Worm (Caenorhabditis elegans) whole organism, late embryonic: ENCODE results near the gene ZK1290.14.

Experiments used
- T23F11.4 ChIP-seq: fragments of 200-800 bp; sonication (Bioruptor generic); optimal IDR thresholded peaks from 2 replicates; lab custom pipeline; 2018; ENCODE audit warnings: mild to moderate bottlenecking, missing genetic modification characterization, missing compliant biosample characterization
- ama-1 ChIP-seq: fragments of 150-350 bp; optimal IDR thresholded peaks from 2 replicates; lab custom pipeline; 2014
- ceh-48 ChIP-seq: sonication (generic microtip); optimal IDR thresholded peaks from 2 replicates; lab custom pipeline; 2016; ENCODE audit warnings: missing genetic modification characterization, inconsistent platforms, missing compliant biosample characterization
- ceh-9 ChIP-seq: sonication (generic microtip); optimal IDR thresholded peaks from 2 replicates; lab custom pipeline; 2016; ENCODE audit warnings: mild to moderate bottlenecking, missing genetic modification characterization, inconsistent platforms, missing compliant biosample characterization
- dmd-4 ChIP-seq: sonication (generic microtip); optimal IDR thresholded peaks from 2 replicates; lab custom pipeline; 2016; ENCODE audit warnings: borderline replicate concordance, missing genetic modification characterization, missing compliant biosample characterization
- dve-1 ChIP-seq: sonication (generic microtip); optimal IDR thresholded peaks from 2 replicates; lab custom pipeline; 2017; ENCODE audit warnings: antibody characterized with exemption, mild to moderate bottlenecking, missing genetic modification characterization, missing compliant biosample characterization
- fkh-6 ChIP-seq: sonication (generic microtip); optimal IDR thresholded peaks from 2 replicates; lab custom pipeline; 2016; ENCODE audit warnings: missing genetic modification characterization, missing compliant biosample characterization
- pax-1 ChIP-seq: fragments of 150-350 bp; optimal IDR thresholded peaks from 2 replicates; lab custom pipeline; 2014; ENCODE audit warnings: missing biosample characterization, missing genetic modification characterization
- pha-4 ChIP-seq: fragments of 150-350 bp; optimal IDR thresholded peaks from 2 replicates; lab custom pipeline; 2018; ENCODE audit warnings: missing biosample characterization, missing genetic modification reagents, missing genetic modification characterization
- sox-4 ChIP-seq: sonication (generic microtip); optimal IDR thresholded peaks from 2 replicates; lab custom pipeline; 2017; ENCODE audit warnings: mild to moderate bottlenecking, missing genetic modification characterization, inconsistent platforms, missing compliant biosample characterization
- tbx-2 ChIP-seq: sonication (generic microtip); optimal IDR thresholded peaks from 2 replicates; lab custom pipeline; 2016; ENCODE audit warnings: missing genetic modification characterization, missing compliant biosample characterization
- unc-3 ChIP-seq, 2 experiments: fragments of 200-800 bp in 1 of 2; sonication (Bioruptor generic) in 1 of 2; sonication (generic microtip) in 1 of 2; conservative IDR thresholded peaks in 1 of 2; optimal IDR thresholded peaks in 1 of 2; 2 replicates each; pipeline versions ENCODE4 v1.3.6 to Lab custom; 2016 to 2022; ENCODE audit warnings: missing compliant biosample characterization in 2 of 2, missing genetic modification characterization in 2 of 2, missing genetic modification reagents in 1 of 2
- unc-86 ChIP-seq: sonication (generic microtip); optimal IDR thresholded peaks from 2 replicates; lab custom pipeline; 2016; ENCODE audit warnings: missing genetic modification characterization, missing compliant biosample characterization

ce11 chrII:7542952-7543351, 12.4 kb downstream of the ZK1290.14 start:
- TF ChIP-seq pha-4 (no peak), fkh-6 (no peak), tbx-2 (tag; lab: Kevin White, UChicago) (no peak), T23F11.4 (GFP tag; lab: Kevin White, UChicago) (no peak), ama-1 (lab: Kevin White, UChicago) (no peak), unc-86 (tag; lab: Kevin White, UChicago) (no peak), dve-1 (no peak), ceh-9 (tag; lab: Kevin White, UChicago) (no peak), pax-1 (tag; lab: Kevin White, UChicago) (no peak), dmd-4 (no peak), unc-3 (GFP tag; conservative IDR thresholded peaks at IDR 0.05; lab: Robert Waterston, UW) (no peak), unc-3 (tag; optimal IDR thresholded peaks at IDR 0.05; lab: Kevin White, UChicago) (no peak), ceh-48 (no peak), sox-4 (tag; lab: Kevin White, UChicago) (no peak)
